Fruit fly (Drosophila melanogaster) S2 (cell line): ENCODE measurements around the gene CG12594.

Experiments used
- CG8478 ChIP-seq: fragments of >200 bp; optimal IDR thresholded peaks from 2 replicates; lab custom pipeline; 2018
- CTCF ChIP-seq, 2 experiments: fragments of >200 bp; optimal IDR thresholded peaks; 2 replicates each; lab custom pipeline; 2018

CG12594 gene

dm6 chr3R:11700314-11700713 is 21.2 kb upstream of the CG12594 start, which contains the start of gene CG14718:
TSS of gene CG14718 (plus strand) at chr3R:11700614.
- no peak for TF ChIP-seq CTCF (optimal IDR thresholded peaks at IDR 0.05; lab: Kevin White, UChicago)
- TF ChIP-seq CG8478 (lab: Kevin White, UChicago), result no peak

dm6 chr3R:11703730-11704129 is 17.8 kb upstream of the CG12594 start, which contains the start of gene I-t:
TSS of gene I-t (plus strand) at chr3R:11704030.
- no peak for TF ChIP-seq CG8478 (lab: Kevin White, UChicago)
- no peak for TF ChIP-seq CTCF (optimal IDR thresholded peaks at IDR 0.05; lab: Kevin White, UChicago)

dm6 chr3R:11711376-11711775 is 10.2 kb upstream of the CG12594 start, which contains the start of gene CG14720:
TSS of gene CG14720 (plus strand) at chr3R:11711676.
- TF ChIP-seq CTCF (optimal IDR thresholded peaks at IDR 0.05; lab: Kevin White, UChicago), result no peak
- no peak for TF ChIP-seq CG8478 (lab: Kevin White, UChicago)

- TF ChIP-seq CG8478 (lab: Kevin White, UChicago) (no peak), CTCF (optimal IDR thresholded peaks at IDR 0.05; lab: Kevin White, UChicago) (no peak)
Measured at dm6 chr3R:11735337-11735736, 13.8 kb downstream of the CG12594 start, which contains the start of gene CG14721. TSS of gene CG14721 (plus strand) at chr3R:11735447.

dm6 chr3R:11741730-11742203 is 20.2 kb downstream of the CG12594 start, which contains the start of the genes Blm and CG14722:
TSS of gene Blm (minus strand) at chr3R:11741783.
TSS of gene CG14722 (plus strand) at chr3R:11741890.
- no peak for TF ChIP-seq CG8478 (lab: Kevin White, UChicago)
- TF ChIP-seq CTCF (optimal IDR thresholded peaks at IDR 0.05; lab: Kevin White, UChicago), result no peak

- TF ChIP-seq CG8478 (lab: Kevin White, UChicago) (no peak), CTCF (optimal IDR thresholded peaks at IDR 0.05; lab: Kevin White, UChicago) (no peak)
Measured at dm6 chr3R:11749297-11750293, 28.1 kb downstream of the CG12594 start, which contains the start of gene CG6923. TSS of gene CG6923 (minus strand) at chr3R:11750029.

dm6 chr3R:11750294-11750432 is 28.6 kb downstream of the CG12594 start, which contains the start of gene CG43062:
TSS of gene CG43062 (plus strand) at chr3R:11750333.
- TF ChIP-seq CG8478 (lab: Kevin White, UChicago) (no peak), CTCF (optimal IDR thresholded peaks at IDR 0.05; lab: Kevin White, UChicago) (no peak)

- TF ChIP-seq CG8478 (lab: Kevin White, UChicago) (no peak), CTCF (optimal IDR thresholded peaks at IDR 0.05; lab: Kevin White, UChicago) (no peak)
Measured at dm6 chr3R:11751756-11752155, 30.2 kb downstream of the CG12594 start.

dm6 chr3R:11756762-11757161 is 35.2 kb downstream of the CG12594 start:
- TF ChIP-seq CTCF (optimal IDR thresholded peaks at IDR 0.05; lab: Kevin White, UChicago) (no peak), CG8478 (lab: Kevin White, UChicago) (no peak)

dm6 chr3R:11757197-11757856 is 35.8 kb downstream of the CG12594 start:
- TF ChIP-seq CG8478 (lab: Kevin White, UChicago) (no peak), CTCF (optimal IDR thresholded peaks at IDR 0.05; lab: Kevin White, UChicago) (no peak)

- no peak for TF ChIP-seq CG8478 (lab: Kevin White, UChicago)
- TF ChIP-seq CTCF (optimal IDR thresholded peaks at IDR 0.05; lab: Kevin White, UChicago), result no peak
Measured at dm6 chr3R:11758160-11758506, 36.6 kb downstream of the CG12594 start.

- TF ChIP-seq CG8478 (lab: Kevin White, UChicago) (no peak), CTCF (optimal IDR thresholded peaks at IDR 0.05; lab: Kevin White, UChicago) (no peak)
Measured at dm6 chr3R:11758507-11759184, 37.1 kb downstream of the CG12594 start.

dm6 chr3R:11759185-11759731 is 37.7 kb downstream of the CG12594 start:
- TF ChIP-seq CTCF (optimal IDR thresholded peaks at IDR 0.05; lab: Kevin White, UChicago) (no peak), CG8478 (lab: Kevin White, UChicago) (no peak)

dm6 chr3R:11759971-11760370 is 38.4 kb downstream of the CG12594 start:
- TF ChIP-seq CG8478 (lab: Kevin White, UChicago) (no peak), CTCF (optimal IDR thresholded peaks at IDR 0.05; lab: Kevin White, UChicago) (no peak)
